Worm (Caenorhabditis elegans): Measurements from ENCODE around the gene C16D2.3.

C16D2.3 gene

ce11 chrII:9171466-9172187, 33.7 kb downstream of the C16D2.3 start (continued):
- TF ChIP-seq rpc-1 (optimal IDR thresholded peaks at IDR 0.05): no peak
- no peak for TF ChIP-seq rpc-1 (tag; optimal IDR thresholded peaks at IDR 0.05)

ce11 chrII:9172849-9173248, 34.9 kb downstream of the C16D2.3 start, which contains the start of gene T23G7.2:
Gene T23G7.2, minus strand, starts transcription at chrII:9172949.
- TF ChIP-seq dox-1 (GFP tag; IDR thresholded peaks at IDR 0.05) (no peak), nfya-1 (tag; optimal IDR thresholded peaks at IDR 0.05; ENCODE audit: borderline replicate concordance, insufficient read depth) (peak; percentile 29)

ce11 chrII:9173471-9173870, 35.6 kb downstream of the C16D2.3 start:
- no peak for TF ChIP-seq lsy-27 (tag; optimal IDR thresholded peaks at IDR 0.05; ENCODE audit: borderline replicate concordance, insufficient read depth)

- TF ChIP-seq efl-1 (GFP tag; optimal IDR thresholded peaks at IDR 0.05) (no peak), egrh-3 (GFP tag; IDR thresholded peaks at IDR 0.05) (no peak), nhr-27 (tag; optimal IDR thresholded peaks at IDR 0.05) (no peak), B0336.3 (GFP tag; IDR thresholded peaks at IDR 0.05) (no peak), nfya-2 (GFP tag; IDR thresholded peaks at IDR 0.05) (no peak), Y79H2A.3 (GFP tag; conservative IDR thresholded peaks at IDR 0.05) (no peak), athp-1 (tag; optimal IDR thresholded peaks at IDR 0.05) (no peak), F37B4.10 (GFP tag; IDR thresholded peaks at IDR 0.05) (no peak), lin-35 (GFP tag; optimal IDR thresholded peaks at IDR 0.05) (no peak), nfya-1 (tag; optimal IDR thresholded peaks at IDR 0.05; ENCODE audit: borderline replicate concordance, insufficient read depth) (no peak), lir-1 (GFP tag; conservative IDR thresholded peaks at IDR 0.05) (no peak), Y95B8A.8 (GFP tag; IDR thresholded peaks at IDR 0.05) (no peak), lin-54 (GFP tag; optimal IDR thresholded peaks at IDR 0.05) (no peak), lag-1 (GFP tag; IDR thresholded peaks at IDR 0.05) (no peak), egl-18 (GFP tag; IDR thresholded peaks at IDR 0.05) (no peak), hmg-20 (GFP tag; IDR thresholded peaks at IDR 0.05) (no peak)
These were observed 38.6 kb downstream of the C16D2.3 start for ce11 chrII:9176523-9176922.

- TF ChIP-seq repo-1 (tag; optimal IDR thresholded peaks at IDR 0.05) (no peak), attf-3 (GFP tag; conservative IDR thresholded peaks at IDR 0.05) (peak; percentile 96), K12H6.12 (tag; optimal IDR thresholded peaks at IDR 0.05) (no peak), gei-17 (GFP tag; optimal IDR thresholded peaks at IDR 0.05) (no peak), lin-54 (GFP tag; optimal IDR thresholded peaks at IDR 0.05) (peak; percentile 7), tbx-9 (tag; optimal IDR thresholded peaks at IDR 0.05; ENCODE audit: borderline replicate concordance) (no peak)
These were observed 39.2 kb downstream of the C16D2.3 start, which contains the start of the genes sec-5 and pir-1 for ce11 chrII:9177080-9177479. Gene sec-5, minus strand, starts transcription at chrII:9177152. Gene pir-1, plus strand, starts transcription at chrII:9177300.

- TF ChIP-seq hmg-1.2 (GFP tag; IDR thresholded peaks at IDR 0.05) (no peak), madf-8 (GFP tag; conservative IDR thresholded peaks at IDR 0.05) (no peak), tbx-9 (tag; optimal IDR thresholded peaks at IDR 0.05; ENCODE audit: borderline replicate concordance) (no peak), F57A8.1 (GFP tag; optimal IDR thresholded peaks at IDR 0.05) (no peak), rec-8 (tag; optimal IDR thresholded peaks at IDR 0.05) (no peak), ztf-22 (GFP tag; optimal IDR thresholded peaks at IDR 0.05) (no peak), sptf-2 (GFP tag; optimal IDR thresholded peaks at IDR 0.05) (no peak), F10E7.11 (tag; optimal IDR thresholded peaks at IDR 0.05) (no peak), tbp1 (GFP tag; optimal IDR thresholded peaks at IDR 0.05) (no peak), F55B11.4 (tag; optimal IDR thresholded peaks at IDR 0.05; ENCODE audit: borderline replicate concordance, insufficient read depth) (no peak), repo-1 (tag; optimal IDR thresholded peaks at IDR 0.05) (no peak), pha-4 (tag; optimal IDR thresholded peaks at IDR 0.05) (no peak), ztf-26 (tag; optimal IDR thresholded peaks at IDR 0.05) (no peak)
These were observed 40.9 kb downstream of the C16D2.3 start for ce11 chrII:9178811-9179210.

Data from whole organism, young adult.